ENCODE assay signal across 2 fruit fly cellular contexts in the genomic region with DNA sequence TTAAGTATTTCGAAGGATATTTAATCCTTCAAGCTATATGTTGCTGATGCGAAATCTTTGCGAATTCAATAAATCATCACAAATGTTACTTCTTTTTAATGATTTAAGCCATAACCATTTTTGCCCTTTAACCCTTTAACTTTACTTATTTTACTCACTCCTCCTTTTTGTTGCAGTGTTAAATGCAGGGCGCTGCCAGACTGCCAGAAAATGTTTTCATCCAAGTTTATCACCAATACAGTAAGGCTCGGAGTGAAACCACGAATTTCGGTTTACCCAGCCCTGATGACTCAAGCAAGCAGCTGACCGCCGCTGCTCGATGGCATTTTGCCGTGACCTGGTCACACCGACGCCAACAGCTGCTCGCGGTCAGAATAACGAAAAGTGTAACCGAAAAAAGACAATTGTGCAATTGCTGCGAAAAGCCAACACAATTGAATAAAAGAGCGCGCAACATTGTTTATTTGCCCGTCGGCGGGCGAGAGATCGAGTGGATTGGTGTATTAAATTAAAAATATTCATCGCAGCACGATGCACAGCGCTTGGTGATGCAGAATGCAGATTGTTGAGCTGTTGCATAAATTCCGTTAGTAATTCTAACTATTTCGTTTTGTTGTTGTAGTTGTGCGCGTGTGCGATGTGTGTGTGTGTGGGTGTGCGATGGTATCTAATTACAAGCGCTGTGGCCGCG.
TF ChIP-seq lines count a peak whose summit lies in the region.

A gene (plus strand): TSS at position 329 of the 691 bp plus-strand sequence.

TF ChIP-seq in whole organism, embryonic, 481 proteins besides CTCF, POLR2A, EP300 and RAD21 (continued from another document and continues in another):
- TF ChIP-seq hkb (optimal IDR thresholded peaks at IDR 0.05; lab: Kevin White, UChicago) (peak; percentile 58), hkb (GFP tag; IDR thresholded peaks at IDR 0.05; lab: Robert Waterston, UW) (peak; percentile 85), CG3847 (GFP tag; IDR thresholded peaks at IDR 0.05; lab: Robert Waterston, UW) (peak; percentile 95), CG1233 (GFP tag; optimal IDR thresholded peaks at IDR 0.05; lab: Kevin White, UChicago) (peak; percentile 23), CG11398 (GFP tag; optimal IDR thresholded peaks at IDR 0.05; lab: Kevin White, UChicago) (peak; percentile 72), CG17186 (GFP tag; optimal IDR thresholded peaks at IDR 0.05; lab: Kevin White, UChicago) (peak; percentile 63), Antp (GFP tag; optimal IDR thresholded peaks at IDR 0.05; lab: Kevin White, UChicago) (peak; percentile 80), gro (GFP tag; optimal IDR thresholded peaks at IDR 0.05; lab: Kevin White, UChicago) (peak; percentile 95), Dfd (GFP tag; optimal IDR thresholded peaks at IDR 0.05; lab: Kevin White, UChicago) (peak in 1 of 2 experiments; percentile 13), CG14965 (GFP tag; optimal IDR thresholded peaks at IDR 0.05; lab: Kevin White, UChicago; ENCODE audit: borderline replicate concordance) (peak; percentile 16), ewg (GFP tag; optimal IDR thresholded peaks at IDR 0.05; lab: Kevin White, UChicago) (peak; percentile 47), CG11695 (GFP tag; IDR thresholded peaks at IDR 0.05; lab: Robert Waterston, UW) (0 out of 3 replicates have a peak, but pooled peaks have one; percentile 37), ab (GFP tag; optimal IDR thresholded peaks at IDR 0.05; lab: Kevin White, UChicago) (peak; percentile 30), slbo (GFP tag; IDR thresholded peaks at IDR 0.05; lab: Robert Waterston, UW) (peak; percentile 89), CG31441 (GFP tag; IDR thresholded peaks at IDR 0.05; lab: Robert Waterston, UW) (peak; percentile 72), Lpt (GFP tag; optimal IDR thresholded peaks at IDR 0.05; lab: Kevin White, UChicago) (no peak), CG10462 (GFP tag; optimal IDR thresholded peaks at IDR 0.05; lab: Kevin White, UChicago) (peak; percentile 30), crc (GFP tag; optimal IDR thresholded peaks at IDR 0.05; lab: Kevin White, UChicago) (peak; percentile 59), wor (GFP tag; IDR thresholded peaks at IDR 0.05; lab: Robert Waterston, UW) (no peak), CG31224 (GFP tag; IDR thresholded peaks at IDR 0.05; lab: Robert Waterston, UW) (peak; percentile 64), vnd (GFP tag; IDR thresholded peaks at IDR 0.05; lab: Robert Waterston, UW; ENCODE audit: partially characterized antibody) (no peak), klu (GFP tag; IDR thresholded peaks at IDR 0.05; lab: Robert Waterston, UW) (peak; percentile 59), CG4730 (GFP tag; IDR thresholded peaks at IDR 0.05; lab: Robert Waterston, UW) (peak; percentile 56; the same call in 1 of the 2 replicates), CG18619 (GFP tag; optimal IDR thresholded peaks at IDR 0.05; lab: Kevin White, UChicago) (peak; percentile 75), zfh2 (GFP tag; optimal IDR thresholded peaks at IDR 0.05; lab: Kevin White, UChicago) (peak; percentile 83), corto (GFP tag; optimal IDR thresholded peaks at IDR 0.05; lab: Kevin White, UChicago) (no peak), NC2α (GFP tag; optimal IDR thresholded peaks at IDR 0.05; lab: Kevin White, UChicago) (peak; percentile 56), mirr (GFP tag; optimal IDR thresholded peaks at IDR 0.05; lab: Kevin White, UChicago) (peak; percentile 50), BtbVII (GFP tag; optimal IDR thresholded peaks at IDR 0.05; lab: Kevin White, UChicago) (peak; percentile 48), chn (GFP tag; optimal IDR thresholded peaks at IDR 0.05; lab: Kevin White, UChicago) (peak; percentile 85), CG7786 (GFP tag; optimal IDR thresholded peaks at IDR 0.05; lab: Kevin White, UChicago) (peak; percentile 84), CG11723 (GFP tag; optimal IDR thresholded peaks at IDR 0.05; lab: Kevin White, UChicago) (peak; percentile 25), gce (GFP tag; IDR thresholded peaks at IDR 0.05; lab: Robert Waterston, UW) (peak; percentile 70; the same call in 2 of the 3 replicates), CG9609 (GFP tag; optimal IDR thresholded peaks at IDR 0.05; lab: Kevin White, UChicago) (peak; percentile 84), Kr (GFP tag; optimal IDR thresholded peaks at IDR 0.05; lab: Kevin White, UChicago) (peak; percentile 90), CG2875 (GFP tag; optimal IDR thresholded peaks at IDR 0.05; lab: Kevin White, UChicago) (peak; percentile 75), CG16863 (GFP tag; optimal IDR thresholded peaks at IDR 0.05; lab: Kevin White, UChicago) (peak; percentile 73), lola (GFP tag; optimal IDR thresholded peaks at IDR 0.05; lab: Kevin White, UChicago) (peak in 1 of 3 experiments; percentile 20), pros (GFP tag; optimal IDR thresholded peaks at IDR 0.05; lab: Kevin White, UChicago) (no peak), HmgZ (tag; optimal IDR thresholded peaks at IDR 0.05; lab: Kevin White, UChicago) (peak; percentile 87), CG33557 (GFP tag; optimal IDR thresholded peaks at IDR 0.05; lab: Kevin White, UChicago) (peak; percentile 32), CG8388 (GFP tag; optimal IDR thresholded peaks at IDR 0.05; lab: Kevin White, UChicago) (peak; percentile 69), scrt (GFP tag; optimal IDR thresholded peaks at IDR 0.05; lab: Kevin White, UChicago) (peak; percentile 53), sc (optimal IDR thresholded peaks at IDR 0.05; lab: Kevin White, UChicago) (no peak), sc (GFP tag; optimal IDR thresholded peaks at IDR 0.05; lab: Kevin White, UChicago) (no peak), ranshi (GFP tag; IDR thresholded peaks at IDR 0.05; lab: Robert Waterston, UW) (peak; percentile 76), yki (optimal IDR thresholded peaks at IDR 0.05; lab: Kevin White, UChicago) (no peak), Side (GFP tag; optimal IDR thresholded peaks at IDR 0.05; lab: Kevin White, UChicago) (peak; percentile 81), peb (GFP tag; IDR thresholded peaks at IDR 0.05; lab: Robert Waterston, UW) (no peak), bigmax (GFP tag; optimal IDR thresholded peaks at IDR 0.05; lab: Kevin White, UChicago) (peak; percentile 37), Sry-δ (GFP tag; optimal IDR thresholded peaks at IDR 0.05; lab: Kevin White, UChicago) (peak; percentile 73), CG9727 (GFP tag; optimal IDR thresholded peaks at IDR 0.05; lab: Kevin White, UChicago) (peak; percentile 51), z (GFP tag; IDR thresholded peaks at IDR 0.05; lab: Robert Waterston, UW) (peak; percentile 61; the same call in 1 of the 3 replicates), repo (GFP tag; optimal IDR thresholded peaks at IDR 0.05; lab: Kevin White, UChicago) (peak; percentile 70), bbx (GFP tag; IDR thresholded peaks at IDR 0.05; lab: Robert Waterston, UW; ENCODE audit: partially characterized antibody) (peak; percentile 63; the same call in 1 of the 2 replicates), ERR (GFP tag; optimal IDR thresholded peaks at IDR 0.05; lab: Kevin White, UChicago) (peak; percentile 89), CG4404 (GFP tag; IDR thresholded peaks at IDR 0.05; lab: Robert Waterston, UW) (peak; percentile 31; the same call in 1 of the 2 replicates), grau (tag; optimal IDR thresholded peaks at IDR 0.05; lab: Kevin White, UChicago) (peak; percentile 99), org-1 (GFP tag; optimal IDR thresholded peaks at IDR 0.05; lab: Kevin White, UChicago) (peak; percentile 55), sob (GFP tag; IDR thresholded peaks at IDR 0.05; lab: Robert Waterston, UW) (peak; percentile 86)

TF ChIP-seq in whole organism, prepupa, 60 proteins besides CTCF, POLR2A, EP300 and RAD21 (continued from another document):
- TF ChIP-seq CG11902 (GFP tag; optimal IDR thresholded peaks at IDR 0.05; lab: Kevin White, UChicago) (peak; percentile 32), CG4318 (GFP tag; optimal IDR thresholded peaks at IDR 0.05; lab: Kevin White, UChicago) (peak; percentile 16), lz (GFP tag; optimal IDR thresholded peaks at IDR 0.05; lab: Kevin White, UChicago) (peak; percentile 64), topi (GFP tag; optimal IDR thresholded peaks at IDR 0.05; lab: Kevin White, UChicago) (peak; percentile 62), Met (GFP tag; optimal IDR thresholded peaks at IDR 0.05; lab: Kevin White, UChicago) (peak; percentile 71), CG6854 (GFP tag; optimal IDR thresholded peaks at IDR 0.05; lab: Kevin White, UChicago) (no peak), CG8319 (GFP tag; optimal IDR thresholded peaks at IDR 0.05; lab: Kevin White, UChicago) (peak; percentile 27), spab (GFP tag; optimal IDR thresholded peaks at IDR 0.05; lab: Kevin White, UChicago) (no peak), net (GFP tag; optimal IDR thresholded peaks at IDR 0.05; lab: Kevin White, UChicago) (peak; percentile 80), Smox (GFP tag; optimal IDR thresholded peaks at IDR 0.05; lab: Kevin White, UChicago) (peak; percentile 69), fd59A (GFP tag; optimal IDR thresholded peaks at IDR 0.05; lab: Kevin White, UChicago) (peak; percentile 11), achi (GFP tag; optimal IDR thresholded peaks at IDR 0.05; lab: Kevin White, UChicago) (peak; percentile 55)
